Fruit fly (Drosophila melanogaster) whole organism, embryonic: Measurements from ENCODE around the gene Rab9Fb.

Source experiments
- BEAF-32 ChIP-seq: fragments of 200-800 bp; sonication (Bioruptor generic); optimal IDR thresholded peaks from 3 replicates; lab custom pipeline; 2017; ENCODE audit warnings: missing biosample characterization, missing genetic modification characterization, mild to moderate bottlenecking, moderate library complexity, missing genetic modification reagents
- CG13296 ChIP-seq: fragments of 200-800 bp; sonication (Bioruptor generic); optimal IDR thresholded peaks from 3 replicates; lab custom pipeline; 2018; ENCODE audit warnings: missing biosample characterization, mild to moderate bottlenecking, missing genetic modification characterization
- CG15269 ChIP-seq: fragments of 200-800 bp; sonication (Bioruptor generic); optimal IDR thresholded peaks from 2 replicates; lab custom pipeline; 2018; ENCODE audit warnings: missing biosample characterization, mild to moderate bottlenecking, missing genetic modification characterization, moderate library complexity
- CG16815 ChIP-seq: fragments of 200-800 bp; sonication (Bioruptor generic); optimal IDR thresholded peaks from 3 replicates; lab custom pipeline; 2017; ENCODE audit warnings: missing biosample characterization, mild to moderate bottlenecking, missing genetic modification characterization
- CG2678 ChIP-seq: fragments of 200-800 bp; sonication (Bioruptor generic); optimal IDR thresholded peaks from 3 replicates; lab custom pipeline; 2019; ENCODE audit warnings: missing biosample characterization, mild to moderate bottlenecking, missing genetic modification characterization, moderate library complexity
- CG2875 ChIP-seq: fragments of 200-800 bp; sonication (Bioruptor generic); optimal IDR thresholded peaks from 2 replicates; lab custom pipeline; 2017; ENCODE audit warnings: missing biosample characterization, mild to moderate bottlenecking, missing genetic modification characterization, missing genetic modification reagents
- CG32532 ChIP-seq: fragments of 200-800 bp; sonication (Bioruptor generic); IDR thresholded peaks from 2 replicates; pipeline ENCODE4 v1.3.6; 2022; ENCODE audit warnings: missing biosample characterization, missing genetic modification characterization
- CG34376 ChIP-seq: fragments of 200-800 bp; sonication (Bioruptor generic); optimal IDR thresholded peaks from 2 replicates; lab custom pipeline; 2018; ENCODE audit warnings: missing biosample characterization, mild to moderate bottlenecking, missing genetic modification characterization
- CG42726 ChIP-seq: fragments of 200-800 bp; sonication (Bioruptor generic); IDR thresholded peaks from 2 replicates; pipeline ENCODE4 v1.3.6; 2022; ENCODE audit warnings: missing biosample characterization, missing genetic modification characterization; ENCODE audit not compliant: partially characterized antibody
- CG4328 ChIP-seq: fragments of 200-800 bp; sonication (Bioruptor generic); optimal IDR thresholded peaks from 3 replicates; lab custom pipeline; 2017; ENCODE audit warnings: missing biosample characterization, missing genetic modification reagents, missing genetic modification characterization
- CG4424 ChIP-seq: fragments of 200-800 bp; sonication (Bioruptor generic); optimal IDR thresholded peaks from 3 replicates; lab custom pipeline; 2016; ENCODE audit warnings: missing biosample characterization, missing genetic modification characterization
- CG5180 ChIP-seq: fragments of 200-800 bp; sonication (Bioruptor generic); optimal IDR thresholded peaks from 3 replicates; lab custom pipeline; 2017; ENCODE audit warnings: missing biosample characterization, missing genetic modification characterization, mild to moderate bottlenecking, moderate library complexity, missing genetic modification reagents
- CG8281 ChIP-seq: fragments of 200-800 bp; sonication (Bioruptor generic); optimal IDR thresholded peaks from 2 replicates; lab custom pipeline; 2018; ENCODE audit warnings: missing biosample characterization, mild to moderate bottlenecking, missing genetic modification characterization, moderate library complexity
- CG8290 ChIP-seq, 3 experiments: fragments of 200-800 bp; sonication (Bioruptor generic); optimal IDR thresholded peaks; 2 replicates each; lab custom pipeline; 2016 to 2019; ENCODE audit warnings: missing biosample characterization in 3 of 3, missing genetic modification characterization in 3 of 3, mild to moderate bottlenecking in 2 of 3, moderate library complexity in 1 of 3
- CG9797 ChIP-seq: fragments of 200-800 bp; sonication (Bioruptor generic); optimal IDR thresholded peaks from 3 replicates; lab custom pipeline; 2018; ENCODE audit warnings: missing biosample characterization, mild to moderate bottlenecking, missing genetic modification characterization
- Dbx ChIP-seq: fragments of 200-800 bp; sonication (Bioruptor generic); IDR thresholded peaks from 3 replicates; pipeline ENCODE4 v1.3.6; 2022; ENCODE audit warnings: missing biosample characterization, missing genetic modification characterization
- Dref ChIP-seq: fragments of 200-800 bp; sonication (Bioruptor generic); IDR thresholded peaks from 2 replicates; pipeline ENCODE4 v1.3.6; 2022; ENCODE audit warnings: missing biosample characterization, missing genetic modification characterization
- Ets65A ChIP-seq: fragments of 200-800 bp; sonication (Bioruptor generic); peaks from one replicate; lab custom pipeline; 2016; ENCODE audit warnings: missing biosample characterization, missing genetic modification characterization
- HLHmδ ChIP-seq: fragments of 200-800 bp; sonication (Bioruptor generic); optimal IDR thresholded peaks from 2 replicates; lab custom pipeline; 2018; ENCODE audit warnings: missing biosample characterization, mild to moderate bottlenecking, missing genetic modification characterization, moderate library complexity
- Kr ChIP-seq: fragments of 200-800 bp; sonication (Bioruptor generic); optimal IDR thresholded peaks from 2 replicates; lab custom pipeline; 2017; ENCODE audit warnings: missing biosample characterization, mild to moderate bottlenecking, missing genetic modification characterization
- Med ChIP-seq: fragments of 200-800 bp; sonication (Bioruptor generic); peaks from one replicate; lab custom pipeline; 2016; ENCODE audit warnings: missing biosample characterization, missing genetic modification characterization, mild to moderate bottlenecking, inconsistent platforms, moderate library complexity
- Mrtf ChIP-seq: fragments of 200-800 bp; sonication (Bioruptor generic); IDR thresholded peaks from 3 replicates; pipeline ENCODE4 v1.3.6; 2022; ENCODE audit warnings: missing biosample characterization, missing genetic modification characterization
- NfI ChIP-seq: fragments of 200-800 bp; sonication (Bioruptor generic); optimal IDR thresholded peaks from 3 replicates; lab custom pipeline; 2018; ENCODE audit warnings: missing biosample characterization, mild to moderate bottlenecking, missing genetic modification characterization, moderate library complexity
- Oaz ChIP-seq: fragments of 200-800 bp; sonication (Bioruptor generic); IDR thresholded peaks from 2 replicates; pipeline ENCODE4 v1.3.6; 2022; ENCODE audit warnings: missing biosample characterization, missing genetic modification characterization
- Opbp ChIP-seq: fragments of 200-800 bp; sonication (Bioruptor generic); IDR thresholded peaks from 3 replicates; pipeline ENCODE4 v1.3.6; 2022; ENCODE audit warnings: missing biosample characterization, missing genetic modification characterization; ENCODE audit not compliant: partially characterized antibody
- Trl ChIP-seq, 3 experiments: fragments of >200 bp in 2 of 3; fragments of 200-800 bp in 1 of 3; sonication (Bioruptor generic) in 1 of 3; optimal IDR thresholded peaks; 2 replicates in 1 of 3; 3 replicates in 2 of 3; lab custom pipeline; 2016 to 2017; ENCODE audit warnings: missing biosample characterization in 1 of 3, missing genetic modification characterization in 1 of 3
- ac ChIP-seq: fragments of 200-800 bp; sonication (Bioruptor generic); optimal IDR thresholded peaks from 3 replicates; lab custom pipeline; 2017; ENCODE audit warnings: missing biosample characterization, mild to moderate bottlenecking, missing genetic modification characterization
- amos ChIP-seq: fragments of 200-800 bp; sonication (Bioruptor generic); IDR thresholded peaks from 2 replicates; pipeline ENCODE4 v1.3.6; 2022; ENCODE audit warnings: missing biosample characterization, missing genetic modification characterization; ENCODE audit not compliant: partially characterized antibody
- ap ChIP-seq: fragments of 200-800 bp; sonication (Bioruptor generic); IDR thresholded peaks from 2 replicates; pipeline ENCODE4 v1.3.6; 2022; ENCODE audit warnings: missing biosample characterization, missing genetic modification characterization
- bbx ChIP-seq: fragments of 200-800 bp; sonication (Bioruptor generic); IDR thresholded peaks from 2 replicates; pipeline ENCODE4 v1.3.6; 2022; ENCODE audit warnings: missing biosample characterization, missing genetic modification characterization; ENCODE audit not compliant: partially characterized antibody
- br ChIP-seq: fragments of >200 bp; optimal IDR thresholded peaks from 2 replicates; lab custom pipeline; 2017
- chinmo ChIP-seq: fragments of 200-800 bp; sonication (Bioruptor generic); IDR thresholded peaks from 4 replicates; pipeline ENCODE4 v1.3.6; 2022; ENCODE audit warnings: missing biosample characterization, missing genetic modification characterization; ENCODE audit not compliant: partially characterized antibody
- dysf ChIP-seq: fragments of 200-800 bp; sonication (Bioruptor generic); IDR thresholded peaks from 3 replicates; pipeline ENCODE4 v1.3.6; 2022; ENCODE audit warnings: missing biosample characterization, missing genetic modification characterization
- gro ChIP-seq: fragments of 200-800 bp; sonication (Bioruptor generic); optimal IDR thresholded peaks from 2 replicates; lab custom pipeline; 2016; ENCODE audit warnings: missing biosample characterization, missing genetic modification characterization
- hb ChIP-seq: fragments of 200-800 bp; sonication (Bioruptor generic); IDR thresholded peaks from 3 replicates; pipeline ENCODE4 v1.3.6; 2022; ENCODE audit warnings: missing biosample characterization, missing genetic modification characterization; ENCODE audit not compliant: partially characterized antibody
- insv ChIP-seq, 2 experiments: fragments of 200-800 bp; sonication (Bioruptor generic); optimal IDR thresholded peaks; 3 replicates each; lab custom pipeline; 2016 to 2018; ENCODE audit warnings: missing biosample characterization in 2 of 2, missing genetic modification characterization in 2 of 2
- mam ChIP-seq: fragments of 200-800 bp; sonication (Bioruptor generic); optimal IDR thresholded peaks from 3 replicates; lab custom pipeline; 2016; ENCODE audit warnings: missing biosample characterization, missing genetic modification characterization
- mld ChIP-seq: fragments of 200-800 bp; sonication (Bioruptor generic); IDR thresholded peaks from 3 replicates; pipeline ENCODE4 v1.3.6; 2022; ENCODE audit warnings: missing biosample characterization, missing genetic modification characterization; ENCODE audit not compliant: partially characterized antibody
- onecut ChIP-seq: fragments of 200-800 bp; sonication (Bioruptor generic); IDR thresholded peaks from 2 replicates; pipeline ENCODE4 v1.3.6; 2022; ENCODE audit warnings: missing biosample characterization, missing genetic modification characterization
- pan ChIP-seq, 4 experiments: fragments of >200 bp in 3 of 4; fragments of 200-800 bp in 1 of 4; sonication (Bioruptor generic) in 1 of 4; optimal IDR thresholded peaks in 3 of 4; IDR thresholded peaks in 1 of 4; 2 replicates each; pipeline versions ENCODE4 v1.3.6 to Lab custom; 2017 to 2022; ENCODE audit warnings: missing biosample characterization in 2 of 4, missing genetic modification characterization in 2 of 4, mixed read lengths in 1 of 4
- ranshi ChIP-seq: fragments of 200-800 bp; sonication (Bioruptor generic); IDR thresholded peaks from 2 replicates; pipeline ENCODE4 v1.3.6; 2022; ENCODE audit warnings: missing biosample characterization, missing genetic modification characterization
- sd ChIP-seq: fragments of 200-800 bp; sonication (Bioruptor generic); optimal IDR thresholded peaks from 3 replicates; lab custom pipeline; 2018; ENCODE audit warnings: missing biosample characterization, mild to moderate bottlenecking, missing genetic modification characterization, moderate library complexity
- slou ChIP-seq: fragments of 200-800 bp; sonication (Bioruptor generic); optimal IDR thresholded peaks from 3 replicates; lab custom pipeline; 2016; ENCODE audit warnings: missing biosample characterization, missing genetic modification characterization
- sqz ChIP-seq: fragments of 200-800 bp; sonication (Bioruptor generic); optimal IDR thresholded peaks from 3 replicates; lab custom pipeline; 2018; ENCODE audit warnings: missing biosample characterization, mild to moderate bottlenecking, missing genetic modification characterization
- stwl ChIP-seq: fragments of 200-800 bp; sonication (Bioruptor generic); optimal IDR thresholded peaks from 3 replicates; lab custom pipeline; 2018; ENCODE audit warnings: missing biosample characterization, mild to moderate bottlenecking, missing genetic modification characterization, moderate library complexity
- vnd ChIP-seq: fragments of 200-800 bp; sonication (Bioruptor generic); IDR thresholded peaks from 3 replicates; pipeline ENCODE4 v1.3.6; 2022; ENCODE audit warnings: missing biosample characterization, missing genetic modification characterization; ENCODE audit not compliant: partially characterized antibody
- z ChIP-seq: fragments of 200-800 bp; sonication (Bioruptor generic); IDR thresholded peaks from 3 replicates; pipeline ENCODE4 v1.3.6; 2022; ENCODE audit warnings: missing biosample characterization, missing genetic modification characterization

Rab9Fb gene

DNA sequence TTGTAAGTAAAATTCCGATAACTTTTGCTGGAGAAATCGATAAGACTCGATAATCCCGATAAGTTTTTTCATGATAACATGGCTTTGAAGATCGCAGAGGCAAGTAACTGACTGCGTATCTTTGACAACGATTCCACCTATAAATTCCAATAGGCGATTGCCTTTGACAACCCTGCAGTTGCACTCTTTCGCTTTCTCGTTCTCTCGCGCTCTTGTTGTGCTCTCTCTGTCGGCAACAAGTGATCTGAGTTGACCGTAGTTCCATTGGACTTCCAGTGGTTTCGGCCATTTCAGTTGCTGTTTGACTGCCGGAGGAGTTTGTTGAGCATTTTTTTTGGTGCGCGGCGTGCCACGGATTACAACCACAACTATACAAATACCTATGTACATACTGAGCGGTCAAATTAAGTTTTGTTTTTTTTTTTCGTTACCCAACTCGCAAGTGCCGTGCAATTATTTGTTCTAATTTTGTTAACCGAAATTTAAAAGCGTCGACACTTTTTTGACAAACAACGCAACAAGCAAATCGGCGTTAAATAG lies 21.7 kb downstream of the Rab9Fb start, which contains the start of gene Myo10A (continued):
- TF ChIP-seq mam (GFP tag; lab: Kevin White, UChicago) (no peak), ranshi (GFP tag; lab: Robert Waterston, UW) (no peak), Ets65A (GFP tag; lab: Kevin White, UChicago) (peak; percentile 23), CG5180 (GFP tag; lab: Kevin White, UChicago) (peak; percentile 7), ap (no peak), z (no peak), chinmo (GFP tag; lab: Robert Waterston, UW) (0 out of 4 replicates have a peak, but pooled peaks have one; percentile 57), bbx (0 out of 2 replicates have a peak, but pooled peaks have one; percentile 31), Trl (optimal IDR thresholded peaks at IDR 0.05; lab: Kevin White, UChicago) (peak in 1 of 2 experiments; percentile 72), Trl (GFP tag; optimal IDR thresholded peaks at IDR 0.05; lab: Kevin White, UChicago) (no peak), sqz (GFP tag; lab: Kevin White, UChicago) (peak; percentile 50), Dref (peak; percentile 41; the same call in 1 of the 2 replicates), CG32532 (0 out of 2 replicates have a peak, but pooled peaks have one; percentile 29), Kr (GFP tag; lab: Kevin White, UChicago) (no peak), vnd (GFP tag; lab: Robert Waterston, UW) (no peak), Med (GFP tag; lab: Kevin White, UChicago) (peak; percentile 83), insv (GFP tag; optimal IDR thresholded peaks at IDR 0.05; lab: Kevin White, UChicago) (peak in 1 of 2 experiments; percentile 35), HLHmδ (peak; percentile 48), stwl (tag; lab: Kevin White, UChicago) (peak; percentile 39), br (no peak), Dbx (GFP tag; lab: Robert Waterston, UW) (0 out of 3 replicates have a peak, but pooled peaks have one; percentile 18), CG8281 (tag; lab: Kevin White, UChicago) (no peak), ac (GFP tag; lab: Kevin White, UChicago) (no peak), CG8290 (GFP tag; optimal IDR thresholded peaks at IDR 0.05; lab: Kevin White, UChicago) (no peak), CG8290 (tag; optimal IDR thresholded peaks at IDR 0.05; lab: Kevin White, UChicago) (peak in 1 of 2 experiments; percentile 5), hb (GFP tag; lab: Robert Waterston, UW) (0 out of 3 replicates have a peak, but pooled peaks have one; percentile 17)

DNA sequence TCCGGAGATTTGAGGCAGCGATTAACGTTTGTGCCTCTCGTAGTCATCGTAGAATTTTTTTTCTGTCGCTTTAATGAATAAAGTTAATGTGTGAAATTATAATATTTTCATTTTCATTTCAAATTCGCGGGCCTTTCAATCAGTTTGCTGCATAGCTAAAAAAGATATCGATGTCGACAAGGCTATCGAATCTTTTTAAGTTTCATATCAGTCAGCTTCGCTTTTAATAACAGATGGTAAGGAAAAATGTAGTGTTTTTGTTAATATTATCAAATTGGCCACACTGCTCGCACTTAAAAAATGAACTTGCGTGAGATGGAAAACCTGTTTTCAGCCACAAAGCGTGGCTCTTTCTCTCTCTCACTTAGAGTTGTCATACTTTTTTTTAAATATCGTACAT lies 22.7 kb downstream of the Rab9Fb start:
- TF ChIP-seq CG4328 (GFP tag; lab: Kevin White, UChicago) (no peak), Mrtf (no peak), CG15269 (no peak), gro (no peak), BEAF-32 (GFP tag; lab: Kevin White, UChicago) (peak; percentile 61), CG4424 (no peak), mld (GFP tag; lab: Robert Waterston, UW) (0 out of 3 replicates have a peak, but pooled peaks have one; percentile 22), sd (peak; percentile 45), CG34376 (GFP tag; lab: Kevin White, UChicago) (no peak), insv (GFP tag; optimal IDR thresholded peaks at IDR 0.05; lab: Kevin White, UChicago) (no peak), CG9797 (GFP tag; lab: Kevin White, UChicago) (no peak), NfI (GFP tag; lab: Kevin White, UChicago) (no peak), amos (peak; percentile 59), Oaz (GFP tag; lab: Robert Waterston, UW) (no peak), CG42726 (GFP tag; lab: Robert Waterston, UW) (no peak), Opbp (GFP tag; lab: Robert Waterston, UW) (peak; percentile 62; the same call in 2 of the 3 replicates), dysf (GFP tag; lab: Robert Waterston, UW) (no peak), CG2875 (GFP tag; lab: Kevin White, UChicago) (no peak), CG16815 (GFP tag; lab: Kevin White, UChicago) (no peak), slou (GFP tag; lab: Kevin White, UChicago) (no peak), onecut (GFP tag; lab: Robert Waterston, UW) (no peak), CG2678 (tag; lab: Kevin White, UChicago) (no peak), CG13296 (GFP tag; lab: Kevin White, UChicago) (no peak), bbx (peak; percentile 61; the same call in 1 of the 2 replicates), pan (optimal IDR thresholded peaks at IDR 0.05; lab: Kevin White, UChicago) (no peak), pan (GFP tag; optimal IDR thresholded peaks at IDR 0.05 in 1 of 2, IDR thresholded peaks at IDR 0.05 in 1 of 2) (no peak)
